Worm (Caenorhabditis elegans): ENCODE measurements around the gene C36C5.4.

Gene C36C5.4

ce11 chrV:3144494-3144893 is 21.9 kb upstream of the C36C5.4 start, which contains the start of gene srab-10:
TSS of gene srab-10 (minus strand) at chrV:3144594.
- TF ChIP-seq madf-2 (tag; optimal IDR thresholded peaks at IDR 0.05) (no peak), ceh-6 (GFP tag; optimal IDR thresholded peaks at IDR 0.05) (no peak), syd-9 (tag; optimal IDR thresholded peaks at IDR 0.05) (no peak), pat-9 (tag; optimal IDR thresholded peaks at IDR 0.05) (no peak), ceh-34 (tag; optimal IDR thresholded peaks at IDR 0.05) (no peak), unc-86 (tag; optimal IDR thresholded peaks at IDR 0.05) (no peak), lin-11 (tag; optimal IDR thresholded peaks at IDR 0.05) (no peak), ceh-19 (GFP tag; optimal IDR thresholded peaks at IDR 0.05) (no peak), ceh-45 (GFP tag; IDR thresholded peaks at IDR 0.05) (no peak), K09A11.1 (tag; optimal IDR thresholded peaks at IDR 0.05; ENCODE audit: insufficient read depth) (no peak), nfya-1 (tag; optimal IDR thresholded peaks at IDR 0.05) (no peak), tbx-2 (tag; optimal IDR thresholded peaks at IDR 0.05) (no peak), Y22D7AL.16 (tag; optimal IDR thresholded peaks at IDR 0.05) (no peak), hlh-6 (tag; optimal IDR thresholded peaks at IDR 0.05) (no peak), rnt-1 (tag; optimal IDR thresholded peaks at IDR 0.05) (no peak), ceh-24 (tag; optimal IDR thresholded peaks at IDR 0.05) (no peak), elt-2 (tag; optimal IDR thresholded peaks at IDR 0.05) (no peak), nhr-11 (tag; optimal IDR thresholded peaks at IDR 0.05) (no peak), npax-4 (tag; optimal IDR thresholded peaks at IDR 0.05) (no peak), unc-42 (tag; optimal IDR thresholded peaks at IDR 0.05) (no peak)

- no peak for TF ChIP-seq ttx-3 (tag; optimal IDR thresholded peaks at IDR 0.05)
- no peak for TF ChIP-seq C38D4.7 (GFP tag; optimal IDR thresholded peaks at IDR 0.05)
Measured at ce11 chrV:3145241-3145640, 21.1 kb upstream of the C36C5.4 start.

- TF ChIP-seq ref-2 (tag; optimal IDR thresholded peaks at IDR 0.05) (no peak), fkh-6 (tag; optimal IDR thresholded peaks at IDR 0.05) (no peak), ceh-18 (tag; optimal IDR thresholded peaks at IDR 0.05) (no peak), ceh-14 (tag; optimal IDR thresholded peaks at IDR 0.05) (no peak), ceh-30 (tag; optimal IDR thresholded peaks at IDR 0.05) (no peak), tbx-2 (tag; optimal IDR thresholded peaks at IDR 0.05) (no peak), sox-4 (tag; optimal IDR thresholded peaks at IDR 0.05) (no peak)
Measured at ce11 chrV:3146932-3147331, 19.4 kb upstream of the C36C5.4 start, which contains the start of gene srab-11. TSS of gene srab-11 (minus strand) at chrV:3147032.

ce11 chrV:3149910-3150428 is 16.4 kb upstream of the C36C5.4 start:
- TF ChIP-seq pros-1 (tag; optimal IDR thresholded peaks at IDR 0.05) (no peak), madf-2 (tag; optimal IDR thresholded peaks at IDR 0.05) (no peak), ceh-31 (tag; optimal IDR thresholded peaks at IDR 0.05) (peak; percentile 9), ref-2 (tag; optimal IDR thresholded peaks at IDR 0.05) (peak; percentile 22), tbx-7 (tag; optimal IDR thresholded peaks at IDR 0.05) (no peak), sdc-2 (tag; optimal IDR thresholded peaks at IDR 0.05) (peak; percentile 6), ceh-30 (tag; optimal IDR thresholded peaks at IDR 0.05) (no peak), lim-6 (tag; optimal IDR thresholded peaks at IDR 0.05) (no peak), elt-4 (tag; optimal IDR thresholded peaks at IDR 0.05) (no peak), hlh-6 (tag; optimal IDR thresholded peaks at IDR 0.05) (no peak), ets-4 (tag; optimal IDR thresholded peaks at IDR 0.05) (no peak), odd-2 (tag; optimal IDR thresholded peaks at IDR 0.05) (no peak), ceh-34 (tag; optimal IDR thresholded peaks at IDR 0.05) (peak; percentile 29), ceh-24 (tag; optimal IDR thresholded peaks at IDR 0.05) (no peak)

ce11 chrV:3151862-3152261 is 14.5 kb upstream of the C36C5.4 start, which contains the start of gene srab-6:
TSS of gene srab-6 (minus strand) at chrV:3151962.
- no peak for TF ChIP-seq K09A11.1 (tag; optimal IDR thresholded peaks at IDR 0.05; ENCODE audit: insufficient read depth)
- no peak for TF ChIP-seq unc-42 (tag; optimal IDR thresholded peaks at IDR 0.05)
- no peak for TF ChIP-seq npax-4 (tag; optimal IDR thresholded peaks at IDR 0.05)
- TF ChIP-seq ceh-31 (tag; optimal IDR thresholded peaks at IDR 0.05), result no peak
- TF ChIP-seq Y22D7AL.16 (tag; optimal IDR thresholded peaks at IDR 0.05), result no peak
- TF ChIP-seq nhr-232 (tag; optimal IDR thresholded peaks at IDR 0.05), result no peak
- no peak for TF ChIP-seq hlh-13 (GFP tag; optimal IDR thresholded peaks at IDR 0.05)
- TF ChIP-seq odd-2 (tag; optimal IDR thresholded peaks at IDR 0.05), result no peak
- TF ChIP-seq sdc-2 (tag; optimal IDR thresholded peaks at IDR 0.05), result no peak
- no peak for TF ChIP-seq tbx-7 (tag; optimal IDR thresholded peaks at IDR 0.05)
- TF ChIP-seq rnt-1 (tag; optimal IDR thresholded peaks at IDR 0.05), result no peak
- no peak for TF ChIP-seq madf-2 (tag; optimal IDR thresholded peaks at IDR 0.05)
- no peak for TF ChIP-seq fkh-10 (GFP tag; optimal IDR thresholded peaks at IDR 0.05)
- TF ChIP-seq fax-1 (tag; optimal IDR thresholded peaks at IDR 0.05), result no peak
- TF ChIP-seq lim-6 (tag; optimal IDR thresholded peaks at IDR 0.05), result no peak
- no peak for TF ChIP-seq ceh-19 (GFP tag; optimal IDR thresholded peaks at IDR 0.05)
- no peak for TF ChIP-seq ets-4 (tag; optimal IDR thresholded peaks at IDR 0.05)
- no peak for TF ChIP-seq nfya-1 (tag; optimal IDR thresholded peaks at IDR 0.05)

Data from whole organism, late embryonic.